Worm (Caenorhabditis elegans): ENCODE results near the gene mdl-1.

DNA sequence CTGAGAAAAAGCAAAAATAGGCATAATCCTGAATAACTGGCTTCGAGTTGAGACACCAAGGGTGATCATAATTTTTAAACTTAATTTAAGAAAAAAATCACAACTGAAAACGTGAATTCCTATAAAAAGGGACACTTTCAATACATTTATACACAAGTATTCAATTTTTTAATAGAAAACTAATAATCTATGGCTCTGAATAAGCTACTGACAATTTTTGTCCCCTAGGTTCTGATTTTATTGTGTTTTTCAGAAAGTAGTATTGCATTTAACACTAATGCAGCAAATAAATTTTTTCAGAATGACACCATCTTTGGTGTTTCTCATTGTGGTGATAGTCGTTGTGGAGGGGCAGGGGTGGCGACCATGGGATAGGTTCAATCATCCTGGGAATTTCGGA is 28.9 kb upstream of the mdl-1 start, which contains the start of gene nas-11:
- TF ChIP-seq rec-8 (tag; optimal IDR thresholded peaks at IDR 0.05) (no peak), F37B4.10 (GFP tag; IDR thresholded peaks at IDR 0.05) (no peak), attf-6 (GFP tag; IDR thresholded peaks at IDR 0.05) (no peak), tlf-1 (GFP tag; optimal IDR thresholded peaks at IDR 0.05) (no peak), die-1 (tag; optimal IDR thresholded peaks at IDR 0.05) (no peak), xnd-1 (tag; optimal IDR thresholded peaks at IDR 0.05) (no peak), C17E4.6 (GFP tag; IDR thresholded peaks at IDR 0.05) (no peak), rcor-1 (GFP tag; IDR thresholded peaks at IDR 0.05) (no peak), mcd-1 (GFP tag; IDR thresholded peaks at IDR 0.05) (no peak), snpc-4 (GFP tag; optimal IDR thresholded peaks at IDR 0.05) (no peak), snpc-4 (tag; optimal IDR thresholded peaks at IDR 0.05) (no peak), unc-62 (GFP tag; optimal IDR thresholded peaks at IDR 0.05) (no peak), unc-130 (GFP tag; optimal IDR thresholded peaks at IDR 0.05) (no peak), F10E7.11 (tag; optimal IDR thresholded peaks at IDR 0.05) (no peak), ztf-3 (GFP tag; optimal IDR thresholded peaks at IDR 0.05) (no peak)

Measured in whole organism, young adult.